ENCODE assay signal across 2 worm cellular contexts in the genomic region with DNA sequence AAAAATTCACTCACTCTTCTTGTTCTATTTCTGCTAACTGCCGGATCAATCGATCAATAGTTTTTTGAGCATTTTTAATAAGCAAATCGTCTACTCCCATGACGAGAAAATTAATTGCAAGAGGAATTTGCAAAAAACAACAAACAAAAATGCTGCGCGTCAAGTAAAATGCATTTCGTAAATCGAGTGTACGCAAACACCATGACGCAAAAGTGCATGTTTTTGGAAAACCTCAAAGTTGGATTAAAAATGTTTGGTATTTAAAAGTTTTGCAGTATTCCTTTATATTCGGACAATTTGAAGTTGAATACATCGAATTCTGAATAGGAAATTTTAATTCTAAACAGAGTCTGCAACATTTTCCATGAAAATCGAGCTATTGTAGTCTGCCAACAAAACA.
A peak's percentile ranks its signal among the peaks of the same experiment; 100 is the strongest.
TF ChIP-seq lines count a peak whose summit lies in the region.

A gene (minus strand): TSS at position 188 of the 400 bp plus-strand sequence.

TF ChIP-seq in whole organism, L1 larva, 84 proteins besides CTCF, POLR2A, EP300 and RAD21 (continued from another document and continues in another):
- TF ChIP-seq nhr-71 (tag; optimal IDR thresholded peaks at IDR 0.05; lab: Kevin White, UChicago) (peak; percentile 43), egl-27 (tag; optimal IDR thresholded peaks at IDR 0.05; lab: Kevin White, UChicago) (no peak), lin-13 (GFP tag; optimal IDR thresholded peaks at IDR 0.05; lab: Kevin White, UChicago) (no peak), aha-1 (tag; optimal IDR thresholded peaks at IDR 0.05; lab: Kevin White, UChicago) (no peak), dsc-1 (tag; optimal IDR thresholded peaks at IDR 0.05; lab: Kevin White, UChicago) (peak; percentile 14), hlh-4 (tag; optimal IDR thresholded peaks at IDR 0.05; lab: Kevin White, UChicago) (no peak), efl-1 (optimal IDR thresholded peaks at IDR 0.05; lab: Kevin White, UChicago) (peak; percentile 53 to 54), efl-1 (GFP tag; optimal IDR thresholded peaks at IDR 0.05 in 1 of 2; lab: Kevin White, UChicago) (peak; percentile 32 to 95), mep-1 (tag; optimal IDR thresholded peaks at IDR 0.05; lab: Kevin White, UChicago) (peak; percentile 16), grh-1 (GFP tag; IDR thresholded peaks at IDR 0.05; lab: Robert Waterston, UW) (no peak), nhr-28 (tag; optimal IDR thresholded peaks at IDR 0.05; lab: Kevin White, UChicago) (no peak), nhr-47 (tag; optimal IDR thresholded peaks at IDR 0.05; lab: Kevin White, UChicago) (peak; percentile 35), ceh-90 (tag; optimal IDR thresholded peaks at IDR 0.05; lab: Kevin White, UChicago) (no peak), unc-98 (GFP tag; IDR thresholded peaks at IDR 0.05; lab: Robert Waterston, UW) (no peak), lin-39 (tag; optimal IDR thresholded peaks at IDR 0.05; lab: Kevin White, UChicago) (no peak), unc-130 (tag; optimal IDR thresholded peaks at IDR 0.05; lab: Kevin White, UChicago) (peak; percentile 32), lir-3 (tag; optimal IDR thresholded peaks at IDR 0.05; lab: Kevin White, UChicago; ENCODE audit: poor library complexity) (no peak), sptf-1 (tag; optimal IDR thresholded peaks at IDR 0.05; lab: Kevin White, UChicago) (no peak), ztf-11 (tag; optimal IDR thresholded peaks at IDR 0.05; lab: Kevin White, UChicago) (no peak), ceh-88 (GFP tag; IDR thresholded peaks at IDR 0.05; lab: Robert Waterston, UW) (no peak), skn-1 (tag; optimal IDR thresholded peaks at IDR 0.05; lab: Kevin White, UChicago) (no peak), pag-3 (tag; optimal IDR thresholded peaks at IDR 0.05; lab: Kevin White, UChicago; ENCODE audit: borderline replicate concordance, insufficient read depth) (no peak), nhr-11 (tag; optimal IDR thresholded peaks at IDR 0.05; lab: Kevin White, UChicago) (no peak), hlh-17 (GFP tag; optimal IDR thresholded peaks at IDR 0.05; lab: Kevin White, UChicago; ENCODE audit: borderline replicate concordance) (no peak), fkh-8 (tag; optimal IDR thresholded peaks at IDR 0.05; lab: Kevin White, UChicago) (no peak), isw-1 (GFP tag; IDR thresholded peaks at IDR 0.05; lab: Robert Waterston, UW) (no peak), ets-5 (GFP tag; IDR thresholded peaks at IDR 0.05; lab: Robert Waterston, UW) (no peak), sup-37 (GFP tag; optimal IDR thresholded peaks at IDR 0.05; lab: Kevin White, UChicago) (no peak), nhr-19 (GFP tag; conservative IDR thresholded peaks at IDR 0.05; lab: Robert Waterston, UW) (no peak), ztf-4 (tag; optimal IDR thresholded peaks at IDR 0.05; lab: Kevin White, UChicago) (no peak), unc-86 (tag; optimal IDR thresholded peaks at IDR 0.05; lab: Kevin White, UChicago) (no peak), sox-4 (tag; optimal IDR thresholded peaks at IDR 0.05; lab: Kevin White, UChicago) (no peak), mdl-1 (tag; optimal IDR thresholded peaks at IDR 0.05; lab: Kevin White, UChicago) (no peak), zag-1 (tag; optimal IDR thresholded peaks at IDR 0.05; lab: Kevin White, UChicago) (no peak), mab-9 (GFP tag; IDR thresholded peaks at IDR 0.05; lab: Robert Waterston, UW) (no peak), elt-2 (tag; optimal IDR thresholded peaks at IDR 0.05; lab: Kevin White, UChicago) (no peak), fkh-4 (tag; optimal IDR thresholded peaks at IDR 0.05; lab: Kevin White, UChicago; ENCODE audit: borderline replicate concordance) (no peak), dpl-1 (GFP tag; optimal IDR thresholded peaks at IDR 0.05; lab: Kevin White, UChicago) (peak; percentile 5 to 49 (median 31)), nhr-85 (tag; lab: Kevin White, UChicago) (peak; percentile 9), F16B12.6 (tag; optimal IDR thresholded peaks at IDR 0.05; lab: Kevin White, UChicago) (peak; percentile 88), pax-3 (tag; optimal IDR thresholded peaks at IDR 0.05; lab: Kevin White, UChicago) (no peak), lin-35 (GFP tag; optimal IDR thresholded peaks at IDR 0.05; lab: Kevin White, UChicago) (peak in 1 of 2 experiments; percentile 39), alr-1 (tag; optimal IDR thresholded peaks at IDR 0.05; lab: Kevin White, UChicago; ENCODE audit: borderline replicate concordance) (no peak), unc-30 (tag; optimal IDR thresholded peaks at IDR 0.05; lab: Kevin White, UChicago) (no peak), C34B4.2 (tag; optimal IDR thresholded peaks at IDR 0.05; lab: Kevin White, UChicago) (no peak), aly-2 (tag; optimal IDR thresholded peaks at IDR 0.05; lab: Kevin White, UChicago) (no peak), nhr-84 (tag; optimal IDR thresholded peaks at IDR 0.05; lab: Kevin White, UChicago) (no peak), ama-1 (optimal IDR thresholded peaks at IDR 0.05; lab: Kevin White, UChicago) (no peak), blmp-1 (tag; optimal IDR thresholded peaks at IDR 0.05; lab: Kevin White, UChicago) (no peak), nhr-20 (tag; optimal IDR thresholded peaks at IDR 0.05; lab: Kevin White, UChicago) (peak; percentile 39), ces-1 (GFP tag; optimal IDR thresholded peaks at IDR 0.05; lab: Kevin White, UChicago) (no peak), fos-1 (tag; optimal IDR thresholded peaks at IDR 0.05; lab: Kevin White, UChicago) (no peak), ceh-8 (GFP tag; optimal IDR thresholded peaks at IDR 0.05; lab: Kevin White, UChicago) (no peak), efl-3 (GFP tag; optimal IDR thresholded peaks at IDR 0.05; lab: Kevin White, UChicago) (no peak), tlp-1 (tag; optimal IDR thresholded peaks at IDR 0.05; lab: Kevin White, UChicago) (no peak), vab-15 (tag; optimal IDR thresholded peaks at IDR 0.05; lab: Kevin White, UChicago) (no peak), elt-3 (tag; optimal IDR thresholded peaks at IDR 0.05; lab: Kevin White, UChicago) (peak in 1 of 6 experiments; percentile 4), hpl-2 (GFP tag; optimal IDR thresholded peaks at IDR 0.05; lab: Kevin White, UChicago) (no peak), lin-14 (GFP tag; optimal IDR thresholded peaks at IDR 0.05; lab: Kevin White, UChicago) (peak; percentile 13), ceh-63 (GFP tag; optimal IDR thresholded peaks at IDR 0.05; lab: Kevin White, UChicago) (no peak), unc-62 (GFP tag; optimal IDR thresholded peaks at IDR 0.05; lab: Kevin White, UChicago) (no peak), lin-15B (tag; optimal IDR thresholded peaks at IDR 0.05; lab: Kevin White, UChicago) (no peak), xbp-1 (tag; optimal IDR thresholded peaks at IDR 0.05; lab: Kevin White, UChicago) (peak; percentile 15), snu-23 (GFP tag; optimal IDR thresholded peaks at IDR 0.05; lab: Kevin White, UChicago) (peak; percentile 53), egl-13 (tag; optimal IDR thresholded peaks at IDR 0.05; lab: Kevin White, UChicago) (no peak), nhr-90 (tag; optimal IDR thresholded peaks at IDR 0.05; lab: Kevin White, UChicago; ENCODE audit: poor library complexity) (no peak)

TF ChIP-seq in whole organism, L2 larva, 48 proteins besides CTCF, POLR2A, EP300 and RAD21 (continued from another document):
- TF ChIP-seq nhr-129 (tag; optimal IDR thresholded peaks at IDR 0.05; lab: Kevin White, UChicago) (peak; percentile 44), lin-11 (tag; optimal IDR thresholded peaks at IDR 0.05; lab: Kevin White, UChicago) (no peak)
